ENCODE assay signal across 5 worm cellular contexts in the genomic region with DNA sequence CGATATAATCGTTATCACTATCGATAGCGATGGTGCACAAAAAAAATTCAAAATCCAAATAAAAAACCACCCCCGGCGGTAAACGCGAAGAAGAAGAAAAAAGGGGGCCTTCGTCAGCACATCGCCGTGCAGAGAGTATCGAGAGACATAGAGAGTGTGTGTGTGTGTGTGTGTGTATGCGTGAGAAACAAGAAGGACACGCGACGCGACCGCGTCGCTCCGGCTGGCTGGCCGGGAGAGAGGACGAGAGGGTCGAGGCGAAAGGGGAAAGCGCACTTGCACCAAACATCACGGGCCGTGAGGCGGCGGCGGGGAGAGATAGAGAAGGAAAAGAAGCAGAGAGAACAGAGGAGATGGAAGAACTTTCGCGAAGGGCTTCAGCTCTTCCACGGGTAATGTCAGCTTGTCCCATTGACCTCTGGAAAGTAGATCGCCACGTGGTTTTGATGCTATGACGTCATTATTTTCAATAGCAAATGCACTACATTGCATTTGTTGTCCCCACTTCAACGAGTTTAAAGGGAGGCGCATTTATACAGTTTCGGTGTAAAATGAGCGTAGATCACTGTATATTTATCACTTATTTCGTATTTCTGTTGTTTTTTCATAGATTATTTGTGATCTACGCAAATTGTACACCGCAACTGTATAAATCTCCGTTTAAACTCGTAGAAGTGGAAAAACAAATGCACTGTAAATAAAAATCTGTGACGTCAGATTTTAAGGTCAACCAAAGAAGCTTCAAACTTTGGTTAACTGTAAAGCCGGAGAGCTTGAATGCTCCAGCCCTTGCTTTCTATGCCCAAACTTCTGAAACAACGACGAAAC.
TF ChIP-seq lines count a peak whose summit lies in the region.

A gene (plus strand): TSS at position 778 of the 828 bp plus-strand sequence.

TF ChIP-seq in whole organism, L1 larva, 84 proteins besides CTCF, POLR2A, EP300 and RAD21 (continues in another document):
- TF ChIP-seq ama-1 (optimal IDR thresholded peaks at IDR 0.05; lab: Kevin White, UChicago) = peak; percentile 46
- TF ChIP-seq nhr-12 (tag; optimal IDR thresholded peaks at IDR 0.05; lab: Kevin White, UChicago) = no peak
- TF ChIP-seq skn-1 (tag; optimal IDR thresholded peaks at IDR 0.05; lab: Kevin White, UChicago) = peak; percentile 95
- peak; percentile 51 for TF ChIP-seq hpl-2 (GFP tag; optimal IDR thresholded peaks at IDR 0.05; lab: Kevin White, UChicago)
- peak; percentile 83 for TF ChIP-seq ceh-90 (tag; optimal IDR thresholded peaks at IDR 0.05; lab: Kevin White, UChicago)
- peak; percentile 86 for TF ChIP-seq xbp-1 (tag; optimal IDR thresholded peaks at IDR 0.05; lab: Kevin White, UChicago)
- TF ChIP-seq unc-98 (GFP tag; IDR thresholded peaks at IDR 0.05; lab: Robert Waterston, UW) = peak; percentile 94
- TF ChIP-seq nhr-19 (GFP tag; conservative IDR thresholded peaks at IDR 0.05; lab: Robert Waterston, UW) = peak; percentile 89
- no peak for TF ChIP-seq ces-1 (GFP tag; optimal IDR thresholded peaks at IDR 0.05; lab: Kevin White, UChicago)
- peak; percentile 86 for TF ChIP-seq mep-1 (tag; optimal IDR thresholded peaks at IDR 0.05; lab: Kevin White, UChicago)
- no peak for TF ChIP-seq nhr-84 (tag; optimal IDR thresholded peaks at IDR 0.05; lab: Kevin White, UChicago)
- TF ChIP-seq nhr-28 (tag; optimal IDR thresholded peaks at IDR 0.05; lab: Kevin White, UChicago) = no peak
- TF ChIP-seq fkh-4 (tag; optimal IDR thresholded peaks at IDR 0.05; lab: Kevin White, UChicago; ENCODE audit: borderline replicate concordance) = peak; percentile 79
- TF ChIP-seq tbx-2 (tag; optimal IDR thresholded peaks at IDR 0.05; lab: Kevin White, UChicago) = peak; percentile 93
- TF ChIP-seq sup-37 (GFP tag; optimal IDR thresholded peaks at IDR 0.05; lab: Kevin White, UChicago) = peak; percentile 83
- peak; percentile 95 for TF ChIP-seq nhr-47 (tag; optimal IDR thresholded peaks at IDR 0.05; lab: Kevin White, UChicago)

TF ChIP-seq in whole organism, L3 larva, 47 proteins besides CTCF, POLR2A, EP300 and RAD21 (continues in another document):
- TF ChIP-seq nhr-12 (tag; optimal IDR thresholded peaks at IDR 0.05; lab: Kevin White, UChicago) (no peak), lsy-12 (tag; optimal IDR thresholded peaks at IDR 0.05; lab: Kevin White, UChicago) (peak; percentile 85), ceh-82 (tag; optimal IDR thresholded peaks at IDR 0.05; lab: Kevin White, UChicago) (peak; percentile 65), mml-1 (tag; optimal IDR thresholded peaks at IDR 0.05; lab: Kevin White, UChicago) (no peak), nhr-67 (tag; optimal IDR thresholded peaks at IDR 0.05; lab: Kevin White, UChicago) (no peak), unc-62 (GFP tag; optimal IDR thresholded peaks at IDR 0.05; lab: Kevin White, UChicago) (peak; percentile 59), elt-2 (tag; optimal IDR thresholded peaks at IDR 0.05; lab: Kevin White, UChicago) (peak; percentile 92), unc-39 (tag; optimal IDR thresholded peaks at IDR 0.05; lab: Kevin White, UChicago) (no peak), skn-1 (tag; optimal IDR thresholded peaks at IDR 0.05; lab: Kevin White, UChicago) (peak; percentile 82), ZK546.5 (tag; optimal IDR thresholded peaks at IDR 0.05; lab: Kevin White, UChicago) (no peak), pha-4 (tag; optimal IDR thresholded peaks at IDR 0.05; lab: Kevin White, UChicago) (peak; percentile 95), ceh-9 (tag; optimal IDR thresholded peaks at IDR 0.05; lab: Kevin White, UChicago) (no peak), nhr-25 (tag; optimal IDR thresholded peaks at IDR 0.05; lab: Kevin White, UChicago) (peak; percentile 97), ama-1 (optimal IDR thresholded peaks at IDR 0.05; lab: Kevin White, UChicago) (peak; percentile 67), R02D3.7 (tag; optimal IDR thresholded peaks at IDR 0.05; lab: Kevin White, UChicago) (peak; percentile 78), snpc-4 (tag; optimal IDR thresholded peaks at IDR 0.05; lab: Kevin White, UChicago) (peak; percentile 85), nhr-77 (tag; optimal IDR thresholded peaks at IDR 0.05; lab: Kevin White, UChicago) (no peak)

TF ChIP-seq in whole organism, early embryonic, 17 proteins besides CTCF, POLR2A, EP300 and RAD21:
- peak; percentile 78 for TF ChIP-seq aly-1 (tag; optimal IDR thresholded peaks at IDR 0.05; lab: Kevin White, UChicago)
- TF ChIP-seq F13C5.2 (tag; optimal IDR thresholded peaks at IDR 0.05; lab: Kevin White, UChicago) = peak; percentile 81
- peak; percentile 57; the same call in 1 of the 2 replicates for TF ChIP-seq scrt-1 (GFP tag; IDR thresholded peaks at IDR 0.05; lab: Robert Waterston, UW)
- TF ChIP-seq tra-4 (tag; optimal IDR thresholded peaks at IDR 0.05; lab: Kevin White, UChicago) = no peak
- no peak for TF ChIP-seq B0310.2 (tag; optimal IDR thresholded peaks at IDR 0.05; lab: Kevin White, UChicago)
- peak; percentile 37; the same call in 1 of the 2 replicates for TF ChIP-seq flt-1 (GFP tag; IDR thresholded peaks at IDR 0.05; lab: Robert Waterston, UW)
- peak; percentile 78 for TF ChIP-seq hmg-4 (GFP tag; optimal IDR thresholded peaks at IDR 0.05; lab: Kevin White, UChicago)
- peak; percentile 60; the same call in 1 of the 2 replicates for TF ChIP-seq sea-1 (GFP tag; conservative IDR thresholded peaks at IDR 0.05; lab: Robert Waterston, UW)
- 0 out of 2 replicates have a peak, but pooled peaks have one; percentile 7 for TF ChIP-seq pes-1 (GFP tag; IDR thresholded peaks at IDR 0.05; lab: Robert Waterston, UW)

TF ChIP-seq in whole organism, midembryonic, 9 proteins besides CTCF, POLR2A, EP300 and RAD21:
- no peak for TF ChIP-seq med-1 (GFP tag; optimal IDR thresholded peaks at IDR 0.05; lab: Kevin White, UChicago; ENCODE audit: insufficient read depth)
- no peak for TF ChIP-seq ref-1 (GFP tag; conservative IDR thresholded peaks at IDR 0.05; lab: Robert Waterston, UW)
- TF ChIP-seq flt-1 (GFP tag; IDR thresholded peaks at IDR 0.05; lab: Robert Waterston, UW) = peak; percentile 72; the same call in 1 of the 2 replicates
- peak; percentile 89 for TF ChIP-seq ztf-29 (GFP tag; IDR thresholded peaks at IDR 0.05; lab: Robert Waterston, UW)
- no peak for TF ChIP-seq tab-1 (GFP tag; IDR thresholded peaks at IDR 0.05; lab: Robert Waterston, UW)
- TF ChIP-seq cog-1 (tag; optimal IDR thresholded peaks at IDR 0.05; lab: Kevin White, UChicago) = peak; percentile 95
- TF ChIP-seq klf-2 (GFP tag; conservative IDR thresholded peaks at IDR 0.05; lab: Robert Waterston, UW) = no peak
- peak; percentile 69; the same call in 1 of the 2 replicates for TF ChIP-seq ztf-23 (GFP tag; IDR thresholded peaks at IDR 0.05; lab: Robert Waterston, UW)
- no peak for TF ChIP-seq T22C8.4 (GFP tag; IDR thresholded peaks at IDR 0.05; lab: Robert Waterston, UW)

TF ChIP-seq in whole organism, young adult, 124 proteins besides CTCF, POLR2A, EP300 and RAD21 (continues in another document):
- TF ChIP-seq hrde-1 (tag; optimal IDR thresholded peaks at IDR 0.05; lab: Kevin White, UChicago; ENCODE audit: borderline replicate concordance) = no peak
- peak; percentile 83; the same call in 1 of the 2 replicates for TF ChIP-seq Y53G8AR.9 (GFP tag; conservative IDR thresholded peaks at IDR 0.05; lab: Robert Waterston, UW)
- peak; percentile 86 for TF ChIP-seq ztf-26 (tag; optimal IDR thresholded peaks at IDR 0.05; lab: Kevin White, UChicago)
- TF ChIP-seq ztf-25 (GFP tag; IDR thresholded peaks at IDR 0.05; lab: Robert Waterston, UW) = peak; percentile 78; the same call in 1 of the 2 replicates
- TF ChIP-seq snpc-1.3 (tag; optimal IDR thresholded peaks at IDR 0.05; lab: Kevin White, UChicago; ENCODE audit: insufficient read depth) = no peak
- TF ChIP-seq ztf-28 (GFP tag; IDR thresholded peaks at IDR 0.05; lab: Robert Waterston, UW) = no peak
- peak; percentile 89 for TF ChIP-seq mcd-1 (GFP tag; IDR thresholded peaks at IDR 0.05; lab: Robert Waterston, UW)
- peak; percentile 91 for TF ChIP-seq madf-10 (tag; optimal IDR thresholded peaks at IDR 0.05; lab: Kevin White, UChicago)
- peak; percentile 94 for TF ChIP-seq ztf-22 (GFP tag; optimal IDR thresholded peaks at IDR 0.05; lab: Kevin White, UChicago)
- no peak for TF ChIP-seq lag-1 (GFP tag; IDR thresholded peaks at IDR 0.05; lab: Robert Waterston, UW)
- no peak for TF ChIP-seq unc-130 (GFP tag; optimal IDR thresholded peaks at IDR 0.05; lab: Kevin White, UChicago)
- no peak for TF ChIP-seq efl-1 (GFP tag; optimal IDR thresholded peaks at IDR 0.05; lab: Kevin White, UChicago)
- TF ChIP-seq dox-1 (GFP tag; IDR thresholded peaks at IDR 0.05; lab: Robert Waterston, UW) = peak; percentile 94
- TF ChIP-seq ztf-3 (GFP tag; optimal IDR thresholded peaks at IDR 0.05; lab: Kevin White, UChicago) = peak; percentile 67
- 0 out of 2 replicates have a peak, but pooled peaks have one; percentile 17 for TF ChIP-seq ceh-100 (GFP tag; IDR thresholded peaks at IDR 0.05; lab: Robert Waterston, UW)
- peak; percentile 16 for TF ChIP-seq F22D6.2 (tag; optimal IDR thresholded peaks at IDR 0.05; lab: Kevin White, UChicago)
- no peak for TF ChIP-seq rec-8 (tag; optimal IDR thresholded peaks at IDR 0.05; lab: Kevin White, UChicago)
- TF ChIP-seq let-526 (GFP tag; IDR thresholded peaks at IDR 0.05; lab: Robert Waterston, UW) = peak; percentile 81; the same call in 1 of the 2 replicates
- peak; percentile 68; the same call in 1 of the 2 replicates for TF ChIP-seq attf-6 (GFP tag; IDR thresholded peaks at IDR 0.05; lab: Robert Waterston, UW)
- TF ChIP-seq snpc-4 (GFP tag; optimal IDR thresholded peaks at IDR 0.05; lab: Kevin White, UChicago) = peak; percentile 32
- TF ChIP-seq snpc-4 (tag; optimal IDR thresholded peaks at IDR 0.05; lab: Kevin White, UChicago) = peak; percentile 30 to 83 (median 70)
- no peak for TF ChIP-seq snpc-3.4 (tag; optimal IDR thresholded peaks at IDR 0.05; lab: Kevin White, UChicago)
- no peak for TF ChIP-seq mxl-1 (tag; optimal IDR thresholded peaks at IDR 0.05; lab: Kevin White, UChicago)
- peak; percentile 67 for TF ChIP-seq die-1 (tag; optimal IDR thresholded peaks at IDR 0.05; lab: Kevin White, UChicago)
- peak; percentile 60 for TF ChIP-seq lin-54 (GFP tag; optimal IDR thresholded peaks at IDR 0.05; lab: Kevin White, UChicago)
- TF ChIP-seq egl-18 (GFP tag; IDR thresholded peaks at IDR 0.05; lab: Robert Waterston, UW) = no peak
- no peak for TF ChIP-seq B0019.2 (GFP tag; conservative IDR thresholded peaks at IDR 0.05; lab: Robert Waterston, UW)
- TF ChIP-seq ztf-6 (GFP tag; IDR thresholded peaks at IDR 0.05; lab: Robert Waterston, UW) = 0 out of 2 replicates have a peak, but pooled peaks have one; percentile 72
- TF ChIP-seq tbp1 (GFP tag; optimal IDR thresholded peaks at IDR 0.05; lab: Kevin White, UChicago) = peak; percentile 60
- TF ChIP-seq Y56A3A.18 (GFP tag; IDR thresholded peaks at IDR 0.05; lab: Robert Waterston, UW) = peak; percentile 24; the same call in 1 of the 2 replicates
- TF ChIP-seq madf-3 (GFP tag; IDR thresholded peaks at IDR 0.05; lab: Robert Waterston, UW) = peak; percentile 97
- TF ChIP-seq nfya-1 (tag; optimal IDR thresholded peaks at IDR 0.05; lab: Kevin White, UChicago; ENCODE audit: borderline replicate concordance, insufficient read depth) = no peak
- TF ChIP-seq ceh-40 (GFP tag; IDR thresholded peaks at IDR 0.05; lab: Robert Waterston, UW) = no peak
